Worm (Caenorhabditis elegans) whole organism, L4 larva: ENCODE results near the gene F41E6.15.

Source experiments
- F49E8.2 ChIP-seq: sonication (generic microtip); optimal IDR thresholded peaks from 2 replicates; lab custom pipeline; 2016; ENCODE audit warnings: missing compliant biosample characterization, mild to moderate bottlenecking, missing genetic modification characterization, borderline replicate concordance
- ceh-82 ChIP-seq: sonication (generic microtip); optimal IDR thresholded peaks from 2 replicates; lab custom pipeline; 2017; ENCODE audit warnings: missing biosample characterization, missing genetic modification characterization
- daf-12 ChIP-seq: fragments of 150-350 bp; optimal IDR thresholded peaks from 2 replicates; lab custom pipeline; 2014; ENCODE audit warnings: missing biosample characterization, missing genetic modification reagents, missing genetic modification characterization
- hmg-1.1 ChIP-seq: fragments of 200-800 bp; sonication (Bioruptor generic); IDR thresholded peaks from 2 replicates; pipeline ENCODE4 v1.3.6; 2022; ENCODE audit warnings: missing genetic modification reagents, missing genetic modification characterization, missing compliant biosample characterization
- lin-15B ChIP-seq: fragments of 150-350 bp; sonication (generic microtip); optimal IDR thresholded peaks from 3 replicates; lab custom pipeline; 2014; ENCODE audit warnings: missing biosample characterization, missing genetic modification characterization
- nhr-25 ChIP-seq: sonication (generic microtip); optimal IDR thresholded peaks from 2 replicates; lab custom pipeline; 2017; ENCODE audit warnings: missing genetic modification characterization, mild to moderate bottlenecking, missing compliant biosample characterization, antibody characterized with exemption, moderate library complexity, borderline replicate concordance; ENCODE audit not compliant: insufficient read depth
- nhr-28 ChIP-seq: fragments of 150-350 bp; optimal IDR thresholded peaks from 2 replicates; lab custom pipeline; 2014; ENCODE audit warnings: missing biosample characterization, missing genetic modification characterization
- snpc-4 ChIP-seq: fragments of 150-350 bp; optimal IDR thresholded peaks from 2 replicates; lab custom pipeline; 2014; ENCODE audit warnings: missing biosample characterization, missing genetic modification characterization
- ztf-11 ChIP-seq: fragments of 150-350 bp; optimal IDR thresholded peaks from 2 replicates; lab custom pipeline; 2014; ENCODE audit warnings: missing biosample characterization, missing genetic modification characterization

DNA sequence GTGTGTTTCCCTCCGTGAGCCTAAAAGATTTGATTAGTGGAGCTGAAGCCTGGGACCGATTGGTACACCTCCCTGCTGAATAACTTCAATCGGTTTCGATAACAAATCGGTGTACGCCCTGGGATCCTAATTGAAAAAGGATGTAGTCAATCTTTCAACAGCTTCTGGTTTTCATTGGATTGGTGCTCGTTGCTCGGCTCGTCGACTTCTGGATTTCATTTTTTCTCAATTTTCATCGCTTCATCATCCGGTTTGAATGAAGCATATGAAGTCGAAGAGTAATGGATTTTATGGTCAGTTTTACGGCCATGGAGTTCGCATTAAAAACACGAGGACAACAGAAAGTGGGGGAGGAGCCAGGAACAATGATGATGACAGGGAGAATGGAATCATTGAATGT is 46.6 kb downstream of the F41E6.15 start:
- no peak for TF ChIP-seq snpc-4 (tag; lab: Kevin White, UChicago)
- no peak for TF ChIP-seq lin-15B (tag; lab: Kevin White, UChicago)
- TF ChIP-seq ceh-82: no peak
- TF ChIP-seq F49E8.2 (tag; lab: Kevin White, UChicago): no peak
- no peak for TF ChIP-seq ztf-11 (tag; lab: Kevin White, UChicago)
- no peak for TF ChIP-seq hmg-1.1 (GFP tag; lab: Robert Waterston, UW)
- no peak for TF ChIP-seq daf-12 (tag; lab: Kevin White, UChicago)
- TF ChIP-seq nhr-28 (tag; lab: Kevin White, UChicago): no peak
- no peak for TF ChIP-seq nhr-25
